Worm (Caenorhabditis elegans): Measurements from ENCODE around the gene M57.1.

M57.1 gene

ce11 chrIV:3526831-3527404 is 5.3 kb upstream of the M57.1 start, which contains the start of gene M57.2:
TSS of gene M57.2 (plus strand) at chrIV:3527354.
- TF ChIP-seq C34F6.9 (tag; optimal IDR thresholded peaks at IDR 0.05) (no peak), Y55F3AM.14 (GFP tag; optimal IDR thresholded peaks at IDR 0.05) (no peak), ama-1 (optimal IDR thresholded peaks at IDR 0.05) (no peak), snpc-4 (tag; optimal IDR thresholded peaks at IDR 0.05) (no peak), skn-1 (tag; optimal IDR thresholded peaks at IDR 0.05) (no peak), ztf-4 (tag; optimal IDR thresholded peaks at IDR 0.05) (no peak), dmd-4 (tag; optimal IDR thresholded peaks at IDR 0.05) (no peak), nhr-21 (tag; optimal IDR thresholded peaks at IDR 0.05) (no peak), aly-2 (tag; optimal IDR thresholded peaks at IDR 0.05) (no peak), mbf-1 (tag; optimal IDR thresholded peaks at IDR 0.05) (no peak), mdl-1 (tag; optimal IDR thresholded peaks at IDR 0.05) (no peak), lin-11 (tag; optimal IDR thresholded peaks at IDR 0.05) (no peak), sma-9 (GFP tag; optimal IDR thresholded peaks at IDR 0.05) (no peak), sma-9 (tag; optimal IDR thresholded peaks at IDR 0.05) (no peak), nhr-77 (tag; optimal IDR thresholded peaks at IDR 0.05) (no peak), alr-1 (tag; optimal IDR thresholded peaks at IDR 0.05) (no peak), lsy-2 (tag; optimal IDR thresholded peaks at IDR 0.05) (no peak), elt-1 (tag; optimal IDR thresholded peaks at IDR 0.05) (no peak), nhr-6 (tag; optimal IDR thresholded peaks at IDR 0.05) (no peak), R02D3.7 (tag; optimal IDR thresholded peaks at IDR 0.05) (no peak), fos-1 (tag; optimal IDR thresholded peaks at IDR 0.05) (no peak)

ce11 chrIV:3527878-3528277 is 4.4 kb upstream of the M57.1 start:
- TF ChIP-seq ztf-11 (tag; optimal IDR thresholded peaks at IDR 0.05) (no peak), Y55F3AM.14 (GFP tag; optimal IDR thresholded peaks at IDR 0.05) (no peak), elt-1 (tag; optimal IDR thresholded peaks at IDR 0.05) (no peak), egl-27 (tag; optimal IDR thresholded peaks at IDR 0.05) (no peak), lin-11 (tag; optimal IDR thresholded peaks at IDR 0.05) (no peak), C34F6.9 (tag; optimal IDR thresholded peaks at IDR 0.05) (no peak), sma-9 (GFP tag; optimal IDR thresholded peaks at IDR 0.05) (no peak), sma-9 (tag; optimal IDR thresholded peaks at IDR 0.05) (no peak), alr-1 (tag; optimal IDR thresholded peaks at IDR 0.05) (no peak), unc-55 (GFP tag; optimal IDR thresholded peaks at IDR 0.05) (no peak), nhr-23 (tag; optimal IDR thresholded peaks at IDR 0.05) (no peak), ZK546.5 (tag; optimal IDR thresholded peaks at IDR 0.05) (no peak), mab-5 (tag; optimal IDR thresholded peaks at IDR 0.05) (no peak), elt-3 (tag; optimal IDR thresholded peaks at IDR 0.05) (no peak), sem-4 (tag; optimal IDR thresholded peaks at IDR 0.05) (no peak), unc-62 (GFP tag; optimal IDR thresholded peaks at IDR 0.05) (no peak), zag-1 (tag; optimal IDR thresholded peaks at IDR 0.05) (no peak), ztf-1 (GFP tag; conservative IDR thresholded peaks at IDR 0.05) (no peak), F13H6.1 (tag; optimal IDR thresholded peaks at IDR 0.05) (no peak), peb-1 (tag; optimal IDR thresholded peaks at IDR 0.05) (no peak), ceh-82 (tag; optimal IDR thresholded peaks at IDR 0.05) (no peak)

- TF ChIP-seq nhr-12 (tag; optimal IDR thresholded peaks at IDR 0.05) = no peak
- TF ChIP-seq elt-1 (tag; optimal IDR thresholded peaks at IDR 0.05) = no peak
- no peak for TF ChIP-seq lin-11 (tag; optimal IDR thresholded peaks at IDR 0.05)
- TF ChIP-seq alr-1 (tag; optimal IDR thresholded peaks at IDR 0.05) = no peak
- TF ChIP-seq unc-39 (tag; optimal IDR thresholded peaks at IDR 0.05) = no peak
- TF ChIP-seq egl-27 (tag; optimal IDR thresholded peaks at IDR 0.05) = no peak
- TF ChIP-seq lin-39 (tag; optimal IDR thresholded peaks at IDR 0.05) = no peak
- no peak for TF ChIP-seq unc-55 (GFP tag; optimal IDR thresholded peaks at IDR 0.05)
- no peak for TF ChIP-seq aly-2 (tag; optimal IDR thresholded peaks at IDR 0.05)
- no peak for TF ChIP-seq skn-1 (tag; optimal IDR thresholded peaks at IDR 0.05)
- TF ChIP-seq R02D3.7 (tag; optimal IDR thresholded peaks at IDR 0.05) = no peak
- TF ChIP-seq nhr-129 (tag; optimal IDR thresholded peaks at IDR 0.05) = no peak
- no peak for TF ChIP-seq elt-3 (tag; optimal IDR thresholded peaks at IDR 0.05)
- no peak for TF ChIP-seq peb-1 (tag; optimal IDR thresholded peaks at IDR 0.05)
- no peak for TF ChIP-seq snpc-4 (tag; optimal IDR thresholded peaks at IDR 0.05)
- TF ChIP-seq gmeb-1 (tag; optimal IDR thresholded peaks at IDR 0.05) = no peak
Observed at ce11 chrIV:3531535-3531934, 732 bp upstream of the M57.1 start.
